Worm (Caenorhabditis elegans) whole organism, L1 larva: Measurements from ENCODE around the gene Y41C4A.22.

Experiments
- snpc-4 ChIP-seq: fragments of 150-350 bp; optimal IDR thresholded peaks from 2 replicates; lab custom pipeline; 2014; ENCODE audit warnings: missing biosample characterization, missing genetic modification characterization
- unc-86 ChIP-seq: sonication (generic microtip); optimal IDR thresholded peaks from 2 replicates; lab custom pipeline; 2016; ENCODE audit warnings: missing genetic modification characterization, missing compliant biosample characterization

ce11 chrIII:11726590-11726989 is 31.5 kb downstream of the Y41C4A.22 start, which contains the start of gene Y41C4A.12:
- no peak for TF ChIP-seq snpc-4 (tag; lab: Kevin White, UChicago)
- TF ChIP-seq unc-86: no peak
